Worm (Caenorhabditis elegans) whole organism, late embryonic: ENCODE measurements around the gene btb-12.

Experiments used
- ahr-1 ChIP-seq: sonication (generic microtip); optimal IDR thresholded peaks from 2 replicates; lab custom pipeline; 2016; ENCODE audit warnings: missing genetic modification characterization, missing compliant biosample characterization
- ama-1 ChIP-seq: fragments of 150-350 bp; optimal IDR thresholded peaks from 2 replicates; lab custom pipeline; 2014
- ceh-2 ChIP-seq: sonication (generic microtip); optimal IDR thresholded peaks from 2 replicates; lab custom pipeline; 2016; ENCODE audit warnings: missing genotype, missing genetic modification characterization, missing compliant biosample characterization
- dve-1 ChIP-seq: sonication (generic microtip); optimal IDR thresholded peaks from 2 replicates; lab custom pipeline; 2017; ENCODE audit warnings: antibody characterized with exemption, mild to moderate bottlenecking, missing genetic modification characterization, missing compliant biosample characterization
- fkh-10 ChIP-seq: fragments of 150-350 bp; optimal IDR thresholded peaks from 2 replicates; lab custom pipeline; 2014; ENCODE audit warnings: missing biosample characterization, missing genetic modification reagents, missing genetic modification characterization
- fkh-6 ChIP-seq: sonication (generic microtip); optimal IDR thresholded peaks from 2 replicates; lab custom pipeline; 2016; ENCODE audit warnings: missing genetic modification characterization, missing compliant biosample characterization
- hlh-13 ChIP-seq: fragments of 200-800 bp; sonication (Bioruptor generic); optimal IDR thresholded peaks from 2 replicates; lab custom pipeline; 2018; ENCODE audit warnings: mild to moderate bottlenecking, missing genetic modification characterization, missing compliant biosample characterization
- nhr-11 ChIP-seq: fragments of 150-350 bp; optimal IDR thresholded peaks from 2 replicates; lab custom pipeline; 2014; ENCODE audit warnings: missing biosample characterization, missing genetic modification characterization
- pha-4 ChIP-seq: fragments of 150-350 bp; optimal IDR thresholded peaks from 2 replicates; lab custom pipeline; 2018; ENCODE audit warnings: missing biosample characterization, missing genetic modification reagents, missing genetic modification characterization
- pros-1 ChIP-seq: fragments of 150-350 bp; optimal IDR thresholded peaks from 2 replicates; lab custom pipeline; 2014; ENCODE audit warnings: missing biosample characterization, missing genetic modification reagents, missing genetic modification characterization
- syd-9 ChIP-seq: sonication (generic microtip); optimal IDR thresholded peaks from 2 replicates; lab custom pipeline; 2016; ENCODE audit warnings: mild to moderate bottlenecking, missing genetic modification characterization, moderate library complexity, missing compliant biosample characterization
- unc-55 ChIP-seq: sonication (generic microtip); optimal IDR thresholded peaks from 2 replicates; lab custom pipeline; 2017; ENCODE audit warnings: missing biosample characterization, missing genetic modification reagents, missing genetic modification characterization

ce11 chrII:1613972-1614371 lies 41.0 kb upstream of the btb-12 start, which contains the start of gene fbxa-164:
- TF ChIP-seq ceh-2 (tag; lab: Kevin White, UChicago) (no peak), syd-9 (tag; lab: Kevin White, UChicago) (no peak), pha-4 (tag; lab: Kevin White, UChicago) (no peak), fkh-6 (no peak), nhr-11 (tag; lab: Kevin White, UChicago) (no peak), unc-55 (GFP tag; lab: Kevin White, UChicago) (no peak), ahr-1 (tag; lab: Kevin White, UChicago) (no peak), dve-1 (tag; lab: Kevin White, UChicago) (no peak), hlh-13 (GFP tag; lab: Kevin White, UChicago) (no peak), ama-1 (lab: Kevin White, UChicago) (no peak), fkh-10 (GFP tag; lab: Kevin White, UChicago) (no peak), pros-1 (tag; lab: Kevin White, UChicago) (no peak)
